Worm (Caenorhabditis elegans) whole organism, midembryonic: ENCODE results near the gene idpc-6.

Experiments
- T22C8.4 ChIP-seq: fragments of 200-800 bp; sonication (Bioruptor generic); IDR thresholded peaks from 2 replicates; pipeline ENCODE4 v1.3.6; 2022; ENCODE audit warnings: missing genetic modification characterization, missing compliant biosample characterization
- cog-1 ChIP-seq: sonication (generic microtip); optimal IDR thresholded peaks from 2 replicates; lab custom pipeline; 2016; ENCODE audit warnings: missing genetic modification characterization, missing compliant biosample characterization
- flt-1 ChIP-seq: fragments of 200-800 bp; sonication (Bioruptor generic); IDR thresholded peaks from 2 replicates; pipeline ENCODE4 v1.3.6; 2022; ENCODE audit warnings: missing genetic modification characterization, missing compliant biosample characterization
- klf-2 ChIP-seq: fragments of 200-800 bp; sonication (Bioruptor generic); conservative IDR thresholded peaks from 2 replicates; pipeline ENCODE4 v1.3.6; 2022; ENCODE audit warnings: missing genetic modification reagents, missing genetic modification characterization, missing compliant biosample characterization
- med-1 ChIP-seq: sonication (generic microtip); optimal IDR thresholded peaks from 2 replicates; lab custom pipeline; 2017; ENCODE audit warnings: missing genetic modification characterization, mild to moderate bottlenecking, missing compliant biosample characterization, antibody characterized with exemption, missing genetic modification reagents; ENCODE audit not compliant: insufficient read depth
- ref-1 ChIP-seq: fragments of 200-800 bp; sonication (Bioruptor generic); conservative IDR thresholded peaks from 2 replicates; pipeline ENCODE4 v1.3.6; 2022; ENCODE audit warnings: missing genetic modification reagents, missing genetic modification characterization, missing compliant biosample characterization
- tab-1 ChIP-seq: fragments of 200-800 bp; sonication (Bioruptor generic); IDR thresholded peaks from 2 replicates; pipeline ENCODE4 v1.3.6; 2022; ENCODE audit warnings: missing genetic modification characterization, missing compliant biosample characterization
- ztf-23 ChIP-seq: fragments of 200-800 bp; sonication (Bioruptor generic); IDR thresholded peaks from 2 replicates; pipeline ENCODE4 v1.3.6; 2022; ENCODE audit warnings: missing genetic modification reagents, missing genetic modification characterization, missing compliant biosample characterization
- ztf-29 ChIP-seq: fragments of 200-800 bp; sonication (Bioruptor generic); IDR thresholded peaks from 2 replicates; pipeline ENCODE4 v1.3.6; 2022; ENCODE audit warnings: missing genetic modification reagents, missing genetic modification characterization, missing compliant biosample characterization

The idpc-6 gene

DNA sequence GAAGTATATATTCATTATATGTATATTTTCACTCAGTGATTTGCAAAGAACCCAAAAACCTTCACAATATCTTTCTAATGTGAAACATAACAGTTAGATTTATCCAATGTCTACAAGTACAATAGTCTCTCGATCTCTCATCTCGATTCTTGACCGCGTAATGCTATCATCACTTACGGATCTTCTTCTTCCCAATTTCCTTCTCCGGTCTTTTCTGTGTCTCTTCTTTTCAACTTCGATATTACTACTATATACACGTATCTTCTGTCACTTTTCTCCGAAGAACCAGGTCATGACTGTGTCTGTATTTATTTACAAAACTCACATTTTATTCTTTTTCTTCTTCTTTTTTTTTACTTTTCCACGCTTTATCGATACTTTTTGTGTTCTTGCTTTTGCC lies 31.4 kb upstream of the idpc-6 start:
- TF ChIP-seq med-1 (GFP tag; lab: Kevin White, UChicago) (no peak), tab-1 (GFP tag; lab: Robert Waterston, UW) (no peak), klf-2 (GFP tag; lab: Robert Waterston, UW) (no peak), ref-1 (GFP tag; lab: Robert Waterston, UW) (no peak), ztf-23 (no peak)

- TF ChIP-seq med-1 (GFP tag; lab: Kevin White, UChicago) (no peak), flt-1 (GFP tag; lab: Robert Waterston, UW) (no peak), ztf-23 (no peak), cog-1 (tag; lab: Kevin White, UChicago) (no peak), T22C8.4 (no peak), klf-2 (GFP tag; lab: Robert Waterston, UW) (no peak), ztf-29 (GFP tag; lab: Robert Waterston, UW) (no peak)
Measured at ce11 chrV:9590317-9590716, 29.6 kb upstream of the idpc-6 start, which contains the start of gene K09G1.2. Gene K09G1.2 (plus strand): TSS chrV:9590617.

DNA sequence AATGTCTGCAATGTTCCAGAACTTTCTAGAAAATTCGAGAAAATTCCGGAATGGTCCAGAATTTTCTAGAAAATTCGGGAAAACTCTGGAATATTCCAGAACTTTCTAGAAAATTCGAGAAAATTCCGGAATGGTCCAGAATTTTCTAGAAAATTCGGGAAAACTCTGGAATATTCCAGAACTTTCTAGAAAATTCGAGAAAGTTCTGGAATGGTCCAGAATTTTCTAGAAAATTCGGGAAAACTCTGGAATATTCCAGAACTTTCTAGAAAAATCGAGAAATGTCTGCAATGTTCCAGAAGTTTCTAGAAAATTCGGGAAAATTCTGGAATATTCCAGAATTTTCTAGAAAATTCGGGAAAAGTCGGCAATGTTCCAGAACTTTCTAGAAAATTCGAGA lies 16.5 kb upstream of the idpc-6 start:
- peak; percentile 75; the same call in 1 of the 2 replicates for TF ChIP-seq flt-1 (GFP tag; lab: Robert Waterston, UW)

- TF ChIP-seq flt-1 (GFP tag; lab: Robert Waterston, UW), result no peak
- TF ChIP-seq ztf-23, result no peak
- TF ChIP-seq med-1 (GFP tag; lab: Kevin White, UChicago), result no peak
- no peak for TF ChIP-seq T22C8.4
- TF ChIP-seq ztf-29 (GFP tag; lab: Robert Waterston, UW), result no peak
- TF ChIP-seq tab-1 (GFP tag; lab: Robert Waterston, UW), result no peak
- no peak for TF ChIP-seq klf-2 (GFP tag; lab: Robert Waterston, UW)
- no peak for TF ChIP-seq ref-1 (GFP tag; lab: Robert Waterston, UW)
- no peak for TF ChIP-seq cog-1 (tag; lab: Kevin White, UChicago)
Measured at ce11 chrV:9608256-9608655, 11.7 kb upstream of the idpc-6 start, which contains the start of gene dop-2. Gene dop-2 (plus strand): TSS chrV:9608556.

ce11 chrV:9609217-9609616 lies 10.7 kb upstream of the idpc-6 start:
- TF ChIP-seq ztf-29 (GFP tag; lab: Robert Waterston, UW) (no peak), ref-1 (GFP tag; lab: Robert Waterston, UW) (no peak), flt-1 (GFP tag; lab: Robert Waterston, UW) (no peak), ztf-23 (no peak), tab-1 (GFP tag; lab: Robert Waterston, UW) (no peak), med-1 (GFP tag; lab: Kevin White, UChicago) (no peak)

- TF ChIP-seq ref-1 (GFP tag; lab: Robert Waterston, UW) (no peak), ztf-23 (no peak), cog-1 (tag; lab: Kevin White, UChicago) (no peak), klf-2 (GFP tag; lab: Robert Waterston, UW) (no peak), ztf-29 (GFP tag; lab: Robert Waterston, UW) (no peak), med-1 (GFP tag; lab: Kevin White, UChicago) (no peak), flt-1 (GFP tag; lab: Robert Waterston, UW) (no peak), tab-1 (GFP tag; lab: Robert Waterston, UW) (no peak), T22C8.4 (no peak)
Measured at ce11 chrV:9615725-9616124, 4.2 kb upstream of the idpc-6 start, which contains the start of gene pqn-63. Gene pqn-63 (plus strand): TSS chrV:9616031.

ce11 chrV:9616130-9616529 lies 3.8 kb upstream of the idpc-6 start:
- TF ChIP-seq tab-1 (GFP tag; lab: Robert Waterston, UW) (no peak), flt-1 (GFP tag; lab: Robert Waterston, UW) (no peak), cog-1 (tag; lab: Kevin White, UChicago) (no peak), ref-1 (GFP tag; lab: Robert Waterston, UW) (no peak), klf-2 (GFP tag; lab: Robert Waterston, UW) (no peak), T22C8.4 (no peak), ztf-29 (GFP tag; lab: Robert Waterston, UW) (no peak), med-1 (GFP tag; lab: Kevin White, UChicago) (no peak), ztf-23 (no peak)

DNA sequence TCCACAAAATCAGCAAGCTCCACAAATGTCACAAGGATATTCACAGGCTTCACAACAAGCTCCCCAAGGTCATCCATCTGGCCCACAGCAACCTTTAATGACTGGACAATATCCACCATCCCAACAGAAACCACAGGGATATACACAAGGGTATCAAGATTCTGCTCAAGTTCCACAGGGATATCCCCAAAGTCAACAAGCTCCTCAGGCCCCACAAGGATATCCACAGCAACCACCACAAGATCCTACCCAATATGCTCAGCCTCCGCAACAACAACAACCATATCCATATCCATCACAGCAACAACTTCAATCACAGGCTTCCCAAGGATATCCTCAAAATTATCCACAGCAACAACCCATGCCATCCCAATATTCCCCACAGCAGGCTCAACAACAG lies 3.3 kb upstream of the idpc-6 start:
- TF ChIP-seq med-1 (GFP tag; lab: Kevin White, UChicago) (no peak), klf-2 (GFP tag; lab: Robert Waterston, UW) (no peak), ztf-29 (GFP tag; lab: Robert Waterston, UW) (no peak)

ce11 chrV:9618420-9618819 lies 1.5 kb upstream of the idpc-6 start:
- TF ChIP-seq T22C8.4 (0 out of 2 replicates have a peak, but pooled peaks have one; percentile 18), med-1 (GFP tag; lab: Kevin White, UChicago) (no peak), cog-1 (tag; lab: Kevin White, UChicago) (no peak), tab-1 (GFP tag; lab: Robert Waterston, UW) (no peak), flt-1 (GFP tag; lab: Robert Waterston, UW) (no peak), ztf-23 (no peak), ztf-29 (GFP tag; lab: Robert Waterston, UW) (no peak)

DNA sequence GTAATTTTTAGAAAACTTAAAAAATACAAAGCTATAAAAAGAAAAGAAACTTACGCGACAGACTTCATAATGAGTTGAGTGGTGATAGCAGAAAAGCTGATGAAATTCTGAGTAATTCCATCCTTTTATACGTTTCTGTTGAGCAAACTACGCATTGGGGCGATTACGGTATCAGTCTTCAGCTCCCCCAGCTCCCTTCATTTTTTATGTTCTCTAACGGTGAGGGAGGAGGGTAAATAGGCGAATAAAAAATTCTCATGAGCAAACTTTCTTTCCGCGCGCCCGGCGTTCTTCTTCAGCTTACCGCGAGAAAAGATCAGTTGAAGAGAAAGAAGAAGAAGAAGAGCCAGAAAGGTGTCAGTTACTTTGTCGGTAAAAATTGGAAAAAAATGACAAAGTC lies 1.0 kb upstream of the idpc-6 start, which contains the start of gene idpc-7:
idpc-7 (minus strand) TSS at position 101 of the 400 bp plus-strand sequence.
- TF ChIP-seq ztf-23 (no peak), cog-1 (tag; lab: Kevin White, UChicago) (no peak), med-1 (GFP tag; lab: Kevin White, UChicago) (no peak), T22C8.4 (no peak)
